Worm (Caenorhabditis elegans) whole organism, late embryonic: ENCODE data around the gene C08F11.10.

ENCODE experiments used
- K09A11.1 ChIP-seq: sonication (generic microtip); optimal IDR thresholded peaks from 2 replicates; lab custom pipeline; 2017; ENCODE audit warnings: antibody characterized with exemption, mild to moderate bottlenecking, missing genetic modification characterization, missing compliant biosample characterization; ENCODE audit not compliant: insufficient read depth
- hlh-8 ChIP-seq: sonication (generic microtip); optimal IDR thresholded peaks from 2 replicates; lab custom pipeline; 2016; ENCODE audit warnings: missing genotype, missing genetic modification characterization, missing compliant biosample characterization
- nhr-11 ChIP-seq: fragments of 150-350 bp; optimal IDR thresholded peaks from 2 replicates; lab custom pipeline; 2014; ENCODE audit warnings: missing biosample characterization, missing genetic modification characterization

DNA sequence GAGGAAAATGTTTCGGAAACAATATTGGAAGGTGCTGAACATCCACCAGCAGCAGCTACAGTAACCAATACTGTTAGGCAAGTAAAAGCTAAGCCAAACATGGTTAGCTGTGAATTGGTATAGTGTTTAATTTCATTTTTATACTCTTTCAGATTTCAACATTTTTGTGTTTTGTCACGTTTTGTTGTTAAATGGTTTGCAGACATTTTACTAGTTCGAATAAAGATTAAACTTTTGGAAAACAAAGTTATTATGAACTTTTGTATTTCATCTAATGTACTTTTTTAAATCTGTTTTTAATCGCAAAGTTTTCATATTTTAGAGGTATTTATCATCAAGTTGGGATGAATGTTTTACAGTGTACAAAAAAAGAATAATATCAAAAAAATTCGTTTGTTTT is 1.2 kb upstream of the C08F11.10 start, which contains the start of gene C08F11.17:
- TF ChIP-seq nhr-11 (tag; lab: Kevin White, UChicago), result no peak
- no peak for TF ChIP-seq hlh-8 (tag; lab: Kevin White, UChicago)
- no peak for TF ChIP-seq K09A11.1
